Fruit fly (Drosophila melanogaster): ENCODE measurements around the gene Task7.

DNA sequence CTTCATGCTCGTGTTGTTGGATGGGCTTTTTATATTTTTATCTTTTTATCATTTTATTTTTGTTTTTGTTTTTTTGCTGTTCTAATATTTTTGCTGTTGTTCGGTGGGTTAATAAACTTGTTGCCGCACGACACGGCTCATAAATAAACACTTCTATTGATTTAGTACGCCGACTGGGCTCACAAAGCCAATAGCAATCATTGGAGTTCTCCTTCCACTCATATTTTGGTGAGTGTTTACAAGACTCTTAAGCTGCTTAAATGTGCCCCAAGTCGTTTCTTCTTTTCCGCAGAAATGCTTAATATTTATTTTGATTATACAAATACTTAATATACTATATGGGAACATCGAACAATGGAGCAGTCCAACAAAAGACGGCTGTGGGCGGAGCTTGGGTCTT is 21.9 kb downstream of the Task7 start:
- no peak for TF ChIP-seq Eip74EF (GFP tag; optimal IDR thresholded peaks at IDR 0.05)
- no peak for TF ChIP-seq CG1529 (GFP tag; optimal IDR thresholded peaks at IDR 0.05)
- no peak for TF ChIP-seq Dbx (GFP tag; IDR thresholded peaks at IDR 0.05)
- TF ChIP-seq maf-S (GFP tag; optimal IDR thresholded peaks at IDR 0.05), result no peak
- TF ChIP-seq Ravus (GFP tag; IDR thresholded peaks at IDR 0.05), result no peak
- TF ChIP-seq Bdp1 (GFP tag; optimal IDR thresholded peaks at IDR 0.05), result no peak
- TF ChIP-seq Dek (tag; optimal IDR thresholded peaks at IDR 0.05), result no peak
- TF ChIP-seq twi (tag; optimal IDR thresholded peaks at IDR 0.05), result no peak

All from whole organism, embryonic.